Worm (Caenorhabditis elegans) whole organism, L1 larva: ENCODE measurements around the gene F59G1.8.

Experiments
- C04F5.9 ChIP-seq: sonication (generic microtip); optimal IDR thresholded peaks from 2 replicates; lab custom pipeline; 2016; ENCODE audit warnings: missing genetic modification characterization, missing compliant biosample characterization
- C16A3.4 ChIP-seq: fragments of 150-350 bp; optimal IDR thresholded peaks from 2 replicates; lab custom pipeline; 2014; ENCODE audit warnings: missing biosample characterization, missing genetic modification characterization
- C34B4.2 ChIP-seq: sonication (generic microtip); optimal IDR thresholded peaks from 2 replicates; lab custom pipeline; 2017; ENCODE audit warnings: mild to moderate bottlenecking, missing genetic modification characterization, missing compliant biosample characterization
- Y116A8C.19 ChIP-seq: sonication (generic microtip); optimal IDR thresholded peaks from 2 replicates; lab custom pipeline; 2016; ENCODE audit warnings: missing compliant biosample characterization, missing genetic modification characterization, borderline replicate concordance
- aha-1 ChIP-seq: fragments of 150-350 bp; optimal IDR thresholded peaks from 2 replicates; lab custom pipeline; 2014; ENCODE audit warnings: missing biosample characterization, missing genetic modification characterization
- alr-1 ChIP-seq: fragments of 200-800 bp; sonication (Bioruptor generic); optimal IDR thresholded peaks from 2 replicates; lab custom pipeline; 2018; ENCODE audit warnings: borderline replicate concordance, mild to moderate bottlenecking, missing genetic modification characterization, missing compliant biosample characterization
- aly-2 ChIP-seq: fragments of 150-350 bp; optimal IDR thresholded peaks from 2 replicates; lab custom pipeline; 2014; ENCODE audit warnings: missing biosample characterization, missing genetic modification characterization
- blmp-1 ChIP-seq: fragments of 150-350 bp; optimal IDR thresholded peaks from 2 replicates; lab custom pipeline; 2014; ENCODE audit warnings: missing biosample characterization, missing genetic modification characterization
- ceh-8 ChIP-seq: fragments of 200-800 bp; sonication (Bioruptor generic); optimal IDR thresholded peaks from 2 replicates; lab custom pipeline; 2018; ENCODE audit warnings: mild to moderate bottlenecking, missing genetic modification characterization, moderate library complexity, missing compliant biosample characterization
- ceh-82 ChIP-seq, 3 experiments: fragments of 150-350 bp in 1 of 3; sonication (generic microtip) in 2 of 3; optimal IDR thresholded peaks; 2 replicates each; lab custom pipeline; 2014 to 2017; ENCODE audit warnings: missing biosample characterization in 3 of 3, missing genetic modification characterization in 3 of 3
- ceh-88 ChIP-seq: fragments of 200-800 bp; sonication (Bioruptor generic); IDR thresholded peaks from 2 replicates; pipeline ENCODE4 v1.3.6; 2022; ENCODE audit warnings: missing genetic modification characterization, missing compliant biosample characterization
- ces-1 ChIP-seq: fragments of 150-350 bp; optimal IDR thresholded peaks from 2 replicates; lab custom pipeline; 2014; ENCODE audit warnings: missing biosample characterization, missing genetic modification reagents, missing genetic modification characterization
- dpl-1 ChIP-seq, 3 experiments: fragments of 150-350 bp in 2 of 3; sonication (generic microtip) in 1 of 3; optimal IDR thresholded peaks; 2 replicates each; lab custom pipeline; 2014 to 2017; ENCODE audit warnings: missing biosample characterization in 3 of 3, missing genetic modification characterization in 3 of 3, missing genetic modification reagents in 3 of 3
- dsc-1 ChIP-seq: sonication (generic microtip); optimal IDR thresholded peaks from 2 replicates; lab custom pipeline; 2016; ENCODE audit warnings: mild to moderate bottlenecking, missing genetic modification characterization, missing compliant biosample characterization
- efl-1 ChIP-seq, 4 experiments: fragments of 150-350 bp; optimal IDR thresholded peaks in 3 of 4; peaks in 1 of 4; 1 replicate in 1 of 4; 2 replicates in 3 of 4; lab custom pipeline; 2014; ENCODE audit warnings: missing biosample characterization in 2 of 4, missing genetic modification characterization in 2 of 4, missing genetic modification reagents in 2 of 4
- egl-27 ChIP-seq, 2 experiments: fragments of 150-350 bp in 1 of 2; sonication (generic microtip); optimal IDR thresholded peaks; 3 replicates each; lab custom pipeline; 2017 to 2018; ENCODE audit warnings: missing biosample characterization in 2 of 2, missing genetic modification characterization in 2 of 2, missing genetic modification reagents in 2 of 2
- elt-3 ChIP-seq, 6 experiments: fragments of 150-350 bp in 1 of 6; sonication (generic microtip); optimal IDR thresholded peaks; 2 replicates each; lab custom pipeline; 2017 to 2018; ENCODE audit warnings: missing biosample characterization in 6 of 6, missing genetic modification characterization in 6 of 6, inconsistent platforms in 1 of 6
- ets-5 ChIP-seq: fragments of 200-800 bp; sonication (Bioruptor generic); IDR thresholded peaks from 2 replicates; pipeline ENCODE4 v1.3.6; 2022; ENCODE audit warnings: missing genetic modification characterization, missing compliant biosample characterization
- fkh-4 ChIP-seq: sonication (generic microtip); optimal IDR thresholded peaks from 2 replicates; lab custom pipeline; 2016; ENCODE audit warnings: missing compliant biosample characterization, missing genetic modification characterization, borderline replicate concordance
- fkh-8 ChIP-seq: sonication (generic microtip); optimal IDR thresholded peaks from 2 replicates; lab custom pipeline; 2016; ENCODE audit warnings: mild to moderate bottlenecking, missing genetic modification characterization, missing compliant biosample characterization
- hlh-17 ChIP-seq: fragments of 200-800 bp; sonication (Bioruptor generic); optimal IDR thresholded peaks from 2 replicates; lab custom pipeline; 2018; ENCODE audit warnings: missing genetic modification characterization, mild to moderate bottlenecking, missing compliant biosample characterization, moderate library complexity, borderline replicate concordance
- hpl-2 ChIP-seq: fragments of 150-350 bp; optimal IDR thresholded peaks from 2 replicates; lab custom pipeline; 2014; ENCODE audit warnings: missing biosample characterization, missing genetic modification reagents, missing genetic modification characterization
- jun-1 ChIP-seq: fragments of 150-350 bp; optimal IDR thresholded peaks from 2 replicates; lab custom pipeline; 2014; ENCODE audit warnings: missing biosample characterization, missing genetic modification reagents, missing genetic modification characterization
- lin-14 ChIP-seq: fragments of 200-800 bp; sonication (Bioruptor generic); optimal IDR thresholded peaks from 2 replicates; lab custom pipeline; 2018; ENCODE audit warnings: mild to moderate bottlenecking, missing genetic modification characterization, moderate library complexity, missing compliant biosample characterization
- lin-15B ChIP-seq: fragments of 150-350 bp; sonication (generic microtip); optimal IDR thresholded peaks from 3 replicates; lab custom pipeline; 2014; ENCODE audit warnings: missing biosample characterization, missing genetic modification characterization
- lin-35 ChIP-seq, 2 experiments: fragments of 150-350 bp; optimal IDR thresholded peaks; 2 replicates each; lab custom pipeline; 2014; ENCODE audit warnings: missing biosample characterization in 2 of 2, missing genetic modification characterization in 2 of 2, missing genetic modification reagents in 2 of 2
- lir-3 ChIP-seq: sonication (generic microtip); optimal IDR thresholded peaks from 2 replicates; lab custom pipeline; 2016; ENCODE audit warnings: mild to moderate bottlenecking, missing genetic modification characterization, moderate library complexity, missing compliant biosample characterization; ENCODE audit not compliant: poor library complexity
- lsy-2 ChIP-seq, 2 experiments: fragments of 150-350 bp; optimal IDR thresholded peaks; 2 replicates each; lab custom pipeline; 2014; ENCODE audit warnings: missing biosample characterization in 2 of 2, missing genetic modification characterization in 2 of 2
- mab-9 ChIP-seq: fragments of 200-800 bp; sonication (Bioruptor generic); IDR thresholded peaks from 2 replicates; pipeline ENCODE4 v1.3.6; 2022; ENCODE audit warnings: missing genetic modification reagents, missing genetic modification characterization, missing compliant biosample characterization
- mef-2 ChIP-seq: fragments of 150-350 bp; optimal IDR thresholded peaks from 2 replicates; lab custom pipeline; 2014; ENCODE audit warnings: missing biosample characterization, missing genetic modification characterization
- mep-1 ChIP-seq: fragments of 150-350 bp; optimal IDR thresholded peaks from 2 replicates; lab custom pipeline; 2014; ENCODE audit warnings: missing biosample characterization, missing genetic modification characterization
- nhr-19 ChIP-seq: fragments of 200-800 bp; sonication (Bioruptor generic); conservative IDR thresholded peaks from 2 replicates; pipeline ENCODE4 v1.3.6; 2022; ENCODE audit warnings: missing genetic modification characterization, missing compliant biosample characterization
- nhr-237 ChIP-seq: fragments of 150-350 bp; optimal IDR thresholded peaks from 2 replicates; lab custom pipeline; 2014; ENCODE audit warnings: missing biosample characterization, missing genetic modification characterization
- nhr-76 ChIP-seq: sonication (generic microtip); optimal IDR thresholded peaks from 2 replicates; lab custom pipeline; 2017; ENCODE audit warnings: missing biosample characterization, missing genetic modification characterization
- nhr-84 ChIP-seq: sonication (generic microtip); optimal IDR thresholded peaks from 2 replicates; lab custom pipeline; 2017; ENCODE audit warnings: missing biosample characterization, missing genetic modification characterization
- nhr-85 ChIP-seq: sonication (generic microtip); peaks from one replicate; lab custom pipeline; 2016; ENCODE audit warnings: missing genetic modification characterization, inconsistent platforms, missing compliant biosample characterization
- nhr-90 ChIP-seq: sonication (generic microtip); optimal IDR thresholded peaks from 2 replicates; lab custom pipeline; 2016; ENCODE audit warnings: mild to moderate bottlenecking, missing genetic modification characterization, missing compliant biosample characterization; ENCODE audit not compliant: poor library complexity
- pag-3 ChIP-seq: sonication (generic microtip); optimal IDR thresholded peaks from 2 replicates; lab custom pipeline; 2017; ENCODE audit warnings: missing genetic modification characterization, mild to moderate bottlenecking, missing compliant biosample characterization, antibody characterized with exemption, borderline replicate concordance; ENCODE audit not compliant: insufficient read depth
- pqm-1 ChIP-seq: sonication (generic microtip); optimal IDR thresholded peaks from 3 replicates; lab custom pipeline; 2017; ENCODE audit warnings: missing biosample characterization, missing genetic modification characterization
- snpc-4 ChIP-seq: fragments of 150-350 bp; optimal IDR thresholded peaks from 2 replicates; lab custom pipeline; 2014; ENCODE audit warnings: missing biosample characterization, missing genetic modification characterization
- sox-4 ChIP-seq: sonication (generic microtip); optimal IDR thresholded peaks from 2 replicates; lab custom pipeline; 2016; ENCODE audit warnings: missing genetic modification characterization, missing compliant biosample characterization
- sptf-1 ChIP-seq: fragments of 150-350 bp; optimal IDR thresholded peaks from 2 replicates; lab custom pipeline; 2014; ENCODE audit warnings: missing biosample characterization, missing genetic modification characterization
- sup-37 ChIP-seq: fragments of 200-800 bp; sonication (Bioruptor generic); optimal IDR thresholded peaks from 2 replicates; lab custom pipeline; 2018; ENCODE audit warnings: mild to moderate bottlenecking, missing genetic modification characterization, missing compliant biosample characterization
- swsn-7 ChIP-seq: sonication (generic microtip); optimal IDR thresholded peaks from 2 replicates; lab custom pipeline; 2016; ENCODE audit warnings: missing genetic modification characterization, missing compliant biosample characterization
- tlp-1 ChIP-seq: fragments of 150-350 bp; optimal IDR thresholded peaks from 2 replicates; lab custom pipeline; 2014; ENCODE audit warnings: missing biosample characterization, missing genetic modification characterization
- unc-130 ChIP-seq: fragments of 150-350 bp; optimal IDR thresholded peaks from 2 replicates; lab custom pipeline; 2017; ENCODE audit warnings: missing biosample characterization, missing genetic modification characterization, inconsistent platforms
- unc-30 ChIP-seq: sonication (generic microtip); optimal IDR thresholded peaks from 2 replicates; lab custom pipeline; 2017; ENCODE audit warnings: missing biosample characterization, missing genetic modification characterization
- unc-86 ChIP-seq: sonication (generic microtip); optimal IDR thresholded peaks from 2 replicates; lab custom pipeline; 2016; ENCODE audit warnings: missing genetic modification characterization, missing compliant biosample characterization
- unc-98 ChIP-seq: fragments of 200-800 bp; sonication (Bioruptor generic); IDR thresholded peaks from 2 replicates; pipeline ENCODE4 v1.3.6; 2022; ENCODE audit warnings: missing genetic modification characterization, missing compliant biosample characterization
- vab-15 ChIP-seq: sonication (generic microtip); optimal IDR thresholded peaks from 2 replicates; lab custom pipeline; 2017; ENCODE audit warnings: missing genotype, mild to moderate bottlenecking, missing genetic modification characterization, missing compliant biosample characterization
- zag-1 ChIP-seq: fragments of 150-350 bp; optimal IDR thresholded peaks from 2 replicates; lab custom pipeline; 2014; ENCODE audit warnings: missing biosample characterization, missing genetic modification characterization
- ztf-11 ChIP-seq, 2 experiments: sonication (generic microtip); optimal IDR thresholded peaks; 2 replicates each; lab custom pipeline; 2016 to 2017; ENCODE audit warnings: missing genetic modification characterization in 2 of 2, missing biosample characterization in 1 of 2, missing compliant biosample characterization in 1 of 2

Gene F59G1.8

DNA sequence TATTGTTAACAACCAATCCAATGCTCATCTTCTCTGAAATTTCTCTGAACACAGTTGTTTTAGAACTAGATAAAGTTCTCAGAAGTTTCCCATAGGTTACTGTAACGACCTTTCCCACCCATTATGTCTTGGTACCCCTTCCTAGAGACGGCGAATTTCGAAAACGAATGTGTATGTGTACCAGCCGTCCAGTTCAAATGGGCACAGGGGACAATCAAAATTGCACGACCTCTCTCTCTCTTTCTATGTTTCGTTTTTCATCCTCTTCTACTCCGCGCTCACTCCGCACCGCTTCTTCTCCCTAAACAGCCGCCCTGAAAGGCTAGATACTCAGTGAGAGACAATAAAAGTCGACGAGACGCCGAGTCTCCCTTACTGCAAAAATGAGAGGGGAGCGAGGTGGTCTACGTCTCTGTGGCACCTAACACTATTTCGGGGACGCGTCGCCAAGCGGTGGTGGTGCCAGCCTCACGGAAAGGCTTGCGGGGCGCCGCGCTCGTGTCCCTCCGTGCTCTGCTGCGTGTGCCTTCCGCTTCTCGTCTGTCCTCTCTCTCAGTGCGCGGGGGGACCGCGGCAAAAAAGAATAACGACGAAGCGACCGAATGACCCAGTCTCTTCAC lies 4.8 kb upstream of the F59G1.8 start:
- TF ChIP-seq sptf-1 (tag; lab: Kevin White, UChicago) (no peak), unc-98 (GFP tag; lab: Robert Waterston, UW) (no peak), aha-1 (tag; lab: Kevin White, UChicago) (no peak), egl-27 (tag; optimal IDR thresholded peaks at IDR 0.05; lab: Kevin White, UChicago) (no peak), ces-1 (GFP tag; lab: Kevin White, UChicago) (no peak), zag-1 (tag; lab: Kevin White, UChicago) (no peak), aly-2 (tag; lab: Kevin White, UChicago) (no peak), C16A3.4 (tag; lab: Kevin White, UChicago) (no peak), pag-3 (tag; lab: Kevin White, UChicago) (no peak), efl-1 (optimal IDR thresholded peaks at IDR 0.05; lab: Kevin White, UChicago) (no peak), efl-1 (GFP tag; optimal IDR thresholded peaks at IDR 0.05 in 1 of 2; lab: Kevin White, UChicago) (peak in 1 of 2 experiments; percentile 71), lin-35 (GFP tag; optimal IDR thresholded peaks at IDR 0.05; lab: Kevin White, UChicago) (no peak), ztf-11 (tag; optimal IDR thresholded peaks at IDR 0.05; lab: Kevin White, UChicago) (peak in 1 of 2 experiments; percentile 12), lsy-2 (tag; optimal IDR thresholded peaks at IDR 0.05; lab: Kevin White, UChicago) (no peak), swsn-7 (tag; lab: Kevin White, UChicago) (peak; percentile 2), nhr-85 (tag; lab: Kevin White, UChicago) (no peak), unc-30 (tag; lab: Kevin White, UChicago) (no peak), lin-15B (tag; lab: Kevin White, UChicago) (no peak), ceh-82 (tag; optimal IDR thresholded peaks at IDR 0.05; lab: Kevin White, UChicago) (peak in 1 of 3 experiments; percentile 7), nhr-84 (tag; lab: Kevin White, UChicago) (no peak), fkh-4 (tag; lab: Kevin White, UChicago) (no peak), dsc-1 (tag; lab: Kevin White, UChicago) (no peak), lin-14 (peak; percentile 21), sup-37 (GFP tag; lab: Kevin White, UChicago) (no peak), ets-5 (no peak), hpl-2 (no peak), ceh-88 (GFP tag; lab: Robert Waterston, UW) (no peak), snpc-4 (tag; lab: Kevin White, UChicago) (no peak), unc-130 (tag; lab: Kevin White, UChicago) (no peak), hlh-17 (GFP tag; lab: Kevin White, UChicago) (no peak), nhr-237 (tag; lab: Kevin White, UChicago) (no peak), mef-2 (tag; lab: Kevin White, UChicago) (no peak), dpl-1 (GFP tag; optimal IDR thresholded peaks at IDR 0.05; lab: Kevin White, UChicago) (no peak), jun-1 (tag; lab: Kevin White, UChicago) (peak; percentile 23), C04F5.9 (no peak), nhr-90 (tag; lab: Kevin White, UChicago) (no peak), C34B4.2 (tag; lab: Kevin White, UChicago) (no peak), elt-3 (tag; optimal IDR thresholded peaks at IDR 0.05; lab: Kevin White, UChicago) (no peak), nhr-19 (GFP tag; lab: Robert Waterston, UW) (no peak), sox-4 (tag; lab: Kevin White, UChicago) (no peak), unc-86 (tag; lab: Kevin White, UChicago) (no peak), tlp-1 (tag; lab: Kevin White, UChicago) (no peak), fkh-8 (tag; lab: Kevin White, UChicago) (no peak), mab-9 (GFP tag; lab: Robert Waterston, UW) (no peak), pqm-1 (no peak), mep-1 (no peak), blmp-1 (tag; lab: Kevin White, UChicago) (peak; percentile 66), nhr-76 (no peak), vab-15 (tag; lab: Kevin White, UChicago) (no peak), ceh-8 (peak; percentile 68), alr-1 (no peak), Y116A8C.19 (no peak), lir-3 (tag; lab: Kevin White, UChicago) (no peak)
